Worm (Caenorhabditis elegans): ENCODE data around the gene C03G5.14.

C03G5.14 gene

DNA sequence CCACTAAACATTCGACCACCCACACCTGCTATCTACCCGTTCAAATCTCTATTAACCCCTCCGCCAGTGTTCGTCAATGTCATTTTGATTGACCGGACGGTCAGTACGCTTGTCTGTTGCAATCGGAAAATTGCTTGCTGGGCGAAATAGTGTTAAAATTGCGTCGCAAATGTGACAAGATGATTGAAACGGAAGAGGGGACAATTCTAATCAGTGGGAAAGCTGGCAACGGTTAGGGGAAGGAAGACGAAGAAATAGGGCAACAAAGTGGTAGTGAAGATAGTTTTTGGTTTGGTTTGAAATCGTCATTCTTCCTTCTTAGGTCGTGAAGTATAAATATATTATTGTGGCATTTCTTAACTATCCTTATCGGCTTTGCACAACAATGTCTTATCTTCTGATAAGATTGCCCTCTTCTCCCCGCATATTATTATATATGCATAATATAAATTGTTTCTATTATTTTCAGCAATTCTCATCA is 46.7 kb downstream of the C03G5.14 start:
- TF ChIP-seq ztf-23 (GFP tag; IDR thresholded peaks at IDR 0.05) (no peak), ref-1 (GFP tag; conservative IDR thresholded peaks at IDR 0.05) (no peak), klf-2 (GFP tag; conservative IDR thresholded peaks at IDR 0.05) (no peak)

DNA sequence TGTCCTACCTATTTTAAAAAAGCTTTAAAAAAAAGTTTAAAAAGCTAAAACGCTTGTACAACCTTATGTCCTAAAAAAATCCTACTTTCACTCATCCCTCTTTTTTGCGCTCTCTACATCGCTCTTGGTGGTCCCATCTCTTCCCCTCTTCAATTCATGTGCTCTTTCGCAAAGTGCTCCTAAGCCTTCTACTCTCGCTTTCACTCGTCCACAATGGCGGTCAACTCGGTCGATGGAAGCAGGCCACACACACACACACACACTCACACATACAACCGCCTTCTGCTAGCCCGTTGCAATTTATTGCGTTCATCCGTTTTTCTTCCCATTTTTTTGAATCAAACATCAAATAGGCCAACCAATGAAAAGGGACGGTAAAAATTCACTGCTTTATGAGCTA is 47.4 kb downstream of the C03G5.14 start:
- TF ChIP-seq ztf-29 (GFP tag; IDR thresholded peaks at IDR 0.05), result no peak
- TF ChIP-seq klf-2 (GFP tag; conservative IDR thresholded peaks at IDR 0.05), result no peak
- no peak for TF ChIP-seq ztf-23 (GFP tag; IDR thresholded peaks at IDR 0.05)
- TF ChIP-seq med-1 (GFP tag; optimal IDR thresholded peaks at IDR 0.05; ENCODE audit: insufficient read depth), result no peak
- no peak for TF ChIP-seq T22C8.4 (GFP tag; IDR thresholded peaks at IDR 0.05)
- TF ChIP-seq ref-1 (GFP tag; conservative IDR thresholded peaks at IDR 0.05), result no peak
- no peak for TF ChIP-seq tab-1 (GFP tag; IDR thresholded peaks at IDR 0.05)
- TF ChIP-seq flt-1 (GFP tag; IDR thresholded peaks at IDR 0.05), result no peak; the same call in 1 of the 2 replicates
- no peak for TF ChIP-seq cog-1 (tag; optimal IDR thresholded peaks at IDR 0.05)

- TF ChIP-seq klf-2 (GFP tag; conservative IDR thresholded peaks at IDR 0.05) (no peak), ref-1 (GFP tag; conservative IDR thresholded peaks at IDR 0.05) (no peak), cog-1 (tag; optimal IDR thresholded peaks at IDR 0.05) (no peak), med-1 (GFP tag; optimal IDR thresholded peaks at IDR 0.05; ENCODE audit: insufficient read depth) (no peak), flt-1 (GFP tag; IDR thresholded peaks at IDR 0.05) (no peak), tab-1 (GFP tag; IDR thresholded peaks at IDR 0.05) (no peak), ztf-29 (GFP tag; IDR thresholded peaks at IDR 0.05) (no peak), T22C8.4 (GFP tag; IDR thresholded peaks at IDR 0.05) (no peak), ztf-23 (GFP tag; IDR thresholded peaks at IDR 0.05) (no peak)
Measured at ce11 chrX:8570997-8571517, 49.3 kb downstream of the C03G5.14 start, which contains the start of gene jmjd-3.1. Gene jmjd-3.1, plus strand, starts transcription at chrX:8571047.

Data from whole organism, midembryonic.